Fruit fly (Drosophila melanogaster) whole organism, wandering third instar larva: ENCODE data around the gene Aatf.
A peak's percentile ranks its signal among the peaks of the same experiment; 100 is the strongest.

ENCODE experiments used
- Dfd ChIP-seq: fragments of >200 bp; optimal IDR thresholded peaks from 2 replicates; lab custom pipeline; 2017; ENCODE audit warnings: missing biosample characterization, missing genetic modification characterization
- Dif ChIP-seq: fragments of 200-275, 200-300 bp; sonication (Bioruptor generic); optimal IDR thresholded peaks from 2 replicates; lab custom pipeline; 2018; ENCODE audit warnings: missing biosample characterization, missing genetic modification characterization; ENCODE audit not compliant: partially characterized antibody
- Hnf4 ChIP-seq: fragments of 200-800 bp; sonication (Bioruptor generic); optimal IDR thresholded peaks from 2 replicates; lab custom pipeline; 2016; ENCODE audit warnings: missing biosample characterization, mild to moderate bottlenecking, missing genetic modification characterization
- Hr78 ChIP-seq: fragments of >200 bp; optimal IDR thresholded peaks from 2 replicates; lab custom pipeline; 2017; ENCODE audit warnings: missing biosample characterization, missing genetic modification characterization
- Jra ChIP-seq: sonication (Bioruptor generic); optimal IDR thresholded peaks from 2 replicates; lab custom pipeline; 2016; ENCODE audit warnings: missing biosample characterization, missing genetic modification characterization
- dsf ChIP-seq: sonication (Bioruptor generic); optimal IDR thresholded peaks from 2 replicates; lab custom pipeline; 2016; ENCODE audit warnings: missing biosample characterization, missing genetic modification characterization, borderline replicate concordance
- ey ChIP-seq: fragments of 200-800 bp; sonication (Bioruptor generic); optimal IDR thresholded peaks from 2 replicates; lab custom pipeline; 2016; ENCODE audit warnings: missing biosample characterization, missing genetic modification characterization
- foxo ChIP-seq, 2 experiments: fragments of 200-800 bp; sonication (Bioruptor generic); optimal IDR thresholded peaks; 2 replicates in 1 of 2; 3 replicates in 1 of 2; lab custom pipeline; 2016 to 2017; ENCODE audit warnings: missing biosample characterization in 2 of 2, missing genetic modification characterization in 2 of 2
- fru ChIP-seq: fragments of 200-800 bp; sonication (Bioruptor generic); optimal IDR thresholded peaks from 3 replicates; lab custom pipeline; 2016; ENCODE audit warnings: missing biosample characterization, mild to moderate bottlenecking, missing genetic modification characterization
- h ChIP-seq: fragments of 200-800 bp; sonication (Bioruptor generic); optimal IDR thresholded peaks from 3 replicates; lab custom pipeline; 2016; ENCODE audit warnings: missing biosample characterization, mild to moderate bottlenecking, missing genetic modification characterization
- lola ChIP-seq: fragments of >200 bp; optimal IDR thresholded peaks from 2 replicates; lab custom pipeline; 2017; ENCODE audit warnings: missing biosample characterization, missing genetic modification characterization
- pan ChIP-seq: fragments of >200 bp; optimal IDR thresholded peaks from 2 replicates; lab custom pipeline; 2017
- psq ChIP-seq: fragments of 200-800 bp; sonication (Bioruptor generic); optimal IDR thresholded peaks from 3 replicates; lab custom pipeline; 2017; ENCODE audit warnings: missing biosample characterization, mild to moderate bottlenecking, missing genetic modification characterization, moderate library complexity
- sv ChIP-seq: fragments of 200-800 bp; sonication (Bioruptor generic); optimal IDR thresholded peaks from 3 replicates; lab custom pipeline; 2016; ENCODE audit warnings: missing biosample characterization, missing genetic modification characterization

DNA sequence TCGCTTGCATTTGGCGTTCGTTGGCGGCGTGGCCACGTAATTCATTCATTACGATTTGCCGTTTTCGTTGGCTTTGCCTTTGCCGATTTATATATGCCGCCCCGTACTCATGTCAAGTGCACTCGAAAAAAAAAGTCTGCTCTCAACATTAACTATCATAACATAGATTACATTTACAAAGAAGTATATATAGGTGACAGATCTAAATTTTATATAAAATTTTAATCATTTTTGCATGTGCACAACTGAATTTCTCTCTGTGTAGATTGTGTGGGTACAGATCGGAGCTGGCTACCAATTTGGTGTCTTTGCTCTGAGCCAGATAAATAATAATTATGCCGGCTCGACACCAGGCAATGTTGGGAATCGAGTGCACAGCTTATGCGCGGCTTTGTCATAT, 19.0 kb upstream of the Aatf start:
- peak; percentile 48 for TF ChIP-seq Hnf4 (GFP tag; lab: Kevin White, UChicago)
- no peak for TF ChIP-seq dsf (GFP tag; lab: Kevin White, UChicago)
- no peak for TF ChIP-seq pan (lab: Kevin White, UChicago)
- TF ChIP-seq psq (GFP tag; lab: Kevin White, UChicago), result peak; percentile 51
- TF ChIP-seq Dif (GFP tag; lab: Kevin White, UChicago), result no peak
- no peak for TF ChIP-seq Dfd (GFP tag; lab: Kevin White, UChicago)
- TF ChIP-seq ey (GFP tag; lab: Kevin White, UChicago), result peak; percentile 63
- TF ChIP-seq h, result peak; percentile 63
- TF ChIP-seq foxo (GFP tag; optimal IDR thresholded peaks at IDR 0.05; lab: Kevin White, UChicago), result peak in 1 of 2 experiments; percentile 59
- no peak for TF ChIP-seq Jra (GFP tag; lab: Kevin White, UChicago)
- TF ChIP-seq fru, result peak; percentile 71
- TF ChIP-seq lola (GFP tag; lab: Kevin White, UChicago), result no peak
- no peak for TF ChIP-seq Hr78 (GFP tag; lab: Kevin White, UChicago)
- no peak for TF ChIP-seq sv
